Worm (Caenorhabditis elegans): ENCODE data around the gene M03D4.3.

- no peak for TF ChIP-seq ama-1 (optimal IDR thresholded peaks at IDR 0.05)
- TF ChIP-seq ceh-19 (GFP tag; optimal IDR thresholded peaks at IDR 0.05), result no peak
These were observed 15.2 kb upstream of the M03D4.3 start, which contains the start of gene M03D4.4 for ce11 chrIV:6127252-6127930.
